Worm (Caenorhabditis elegans) whole organism, late embryonic: ENCODE measurements around the gene H35B03.2.

Experiments
- K02D7.2 ChIP-seq: sonication (generic microtip); optimal IDR thresholded peaks from 2 replicates; lab custom pipeline; 2017; ENCODE audit warnings: mild to moderate bottlenecking, missing genetic modification characterization, missing compliant biosample characterization
- elt-4 ChIP-seq: sonication (generic microtip); optimal IDR thresholded peaks from 2 replicates; lab custom pipeline; 2016; ENCODE audit warnings: missing genetic modification characterization, missing compliant biosample characterization
- sox-4 ChIP-seq: sonication (generic microtip); optimal IDR thresholded peaks from 2 replicates; lab custom pipeline; 2017; ENCODE audit warnings: mild to moderate bottlenecking, missing genetic modification characterization, inconsistent platforms, missing compliant biosample characterization

ce11 chrIV:5703443-5703842, 28.0 kb downstream of the H35B03.2 start, which contains the start of the genes C55C3.73 and perm-5:
- TF ChIP-seq elt-4 (tag; lab: Kevin White, UChicago) (no peak), K02D7.2 (no peak), sox-4 (tag; lab: Kevin White, UChicago) (no peak)
